Worm (Caenorhabditis elegans): ENCODE measurements around the gene srbc-24.

srbc-24 gene

DNA sequence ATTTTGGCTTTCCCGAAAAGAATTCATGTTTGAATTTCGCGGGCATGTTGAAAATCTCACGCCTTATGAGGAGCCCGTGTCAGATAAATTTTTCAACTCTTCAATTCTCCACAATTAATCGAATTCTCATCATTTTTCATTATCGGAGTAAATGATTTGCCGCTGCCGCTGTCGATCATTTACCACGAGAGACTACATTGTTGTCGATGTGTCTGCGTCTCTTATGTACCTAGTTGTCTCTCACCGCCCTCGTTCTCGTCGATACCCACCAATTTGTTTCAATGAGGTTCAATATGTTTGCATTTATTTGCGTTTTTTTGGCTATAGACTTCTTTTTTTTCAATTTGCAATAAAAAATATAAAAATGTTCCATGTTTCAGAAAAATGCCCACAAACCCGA, 40.6 kb downstream of the srbc-24 start, which contains the start of gene nhr-13:
Gene nhr-13, plus strand, starts transcription at position 369 of the 400 bp plus-strand sequence.
- TF ChIP-seq klf-2 (GFP tag; conservative IDR thresholded peaks at IDR 0.05), result no peak
- TF ChIP-seq med-1 (GFP tag; optimal IDR thresholded peaks at IDR 0.05; ENCODE audit: insufficient read depth), result no peak
- no peak for TF ChIP-seq ztf-29 (GFP tag; IDR thresholded peaks at IDR 0.05)
- TF ChIP-seq T22C8.4 (GFP tag; IDR thresholded peaks at IDR 0.05), result no peak
- no peak for TF ChIP-seq tab-1 (GFP tag; IDR thresholded peaks at IDR 0.05)

ce11 chrV:2199594-2199993, 48.0 kb downstream of the srbc-24 start:
- TF ChIP-seq ref-1 (GFP tag; conservative IDR thresholded peaks at IDR 0.05) (no peak), flt-1 (GFP tag; IDR thresholded peaks at IDR 0.05) (no peak), ztf-29 (GFP tag; IDR thresholded peaks at IDR 0.05) (no peak), tab-1 (GFP tag; IDR thresholded peaks at IDR 0.05) (no peak), klf-2 (GFP tag; conservative IDR thresholded peaks at IDR 0.05) (no peak), ztf-23 (GFP tag; IDR thresholded peaks at IDR 0.05) (no peak), cog-1 (tag; optimal IDR thresholded peaks at IDR 0.05) (no peak), med-1 (GFP tag; optimal IDR thresholded peaks at IDR 0.05; ENCODE audit: insufficient read depth) (no peak), T22C8.4 (GFP tag; IDR thresholded peaks at IDR 0.05) (no peak)

DNA sequence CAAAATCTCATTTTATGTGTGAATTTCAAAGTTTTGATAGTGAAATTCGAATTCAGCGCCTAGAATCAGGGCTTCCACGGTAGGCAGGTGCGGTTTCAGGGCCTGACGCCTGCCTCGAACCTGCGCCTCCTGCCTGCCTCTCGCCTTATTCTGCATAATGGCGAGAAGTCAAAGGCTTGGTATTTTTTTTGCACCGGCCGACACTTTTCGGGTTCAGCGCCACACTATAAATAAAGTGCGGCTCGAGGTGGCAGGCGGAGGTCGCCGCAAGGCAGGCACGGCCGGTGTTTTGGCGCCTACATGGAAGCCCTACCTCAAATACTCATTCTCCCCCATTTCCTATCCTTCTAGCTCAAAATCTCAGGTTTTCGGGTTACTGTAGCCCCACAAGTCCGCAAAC, 48.8 kb downstream of the srbc-24 start:
- TF ChIP-seq ref-1 (GFP tag; conservative IDR thresholded peaks at IDR 0.05) (no peak), ztf-29 (GFP tag; IDR thresholded peaks at IDR 0.05) (no peak), cog-1 (tag; optimal IDR thresholded peaks at IDR 0.05) (no peak), T22C8.4 (GFP tag; IDR thresholded peaks at IDR 0.05) (no peak), ztf-23 (GFP tag; IDR thresholded peaks at IDR 0.05) (no peak), klf-2 (GFP tag; conservative IDR thresholded peaks at IDR 0.05) (no peak), flt-1 (GFP tag; IDR thresholded peaks at IDR 0.05) (no peak), tab-1 (GFP tag; IDR thresholded peaks at IDR 0.05) (no peak), med-1 (GFP tag; optimal IDR thresholded peaks at IDR 0.05; ENCODE audit: insufficient read depth) (no peak)

ce11 chrV:2201240-2201639, 49.7 kb downstream of the srbc-24 start, which contains the start of gene cyp-32B1:
Gene cyp-32B1, minus strand, starts transcription at chrV:2201415.
- TF ChIP-seq klf-2 (GFP tag; conservative IDR thresholded peaks at IDR 0.05), result no peak
- TF ChIP-seq ztf-29 (GFP tag; IDR thresholded peaks at IDR 0.05), result no peak
- TF ChIP-seq med-1 (GFP tag; optimal IDR thresholded peaks at IDR 0.05; ENCODE audit: insufficient read depth), result no peak
- no peak for TF ChIP-seq flt-1 (GFP tag; IDR thresholded peaks at IDR 0.05)
- TF ChIP-seq ref-1 (GFP tag; conservative IDR thresholded peaks at IDR 0.05), result no peak
- no peak for TF ChIP-seq tab-1 (GFP tag; IDR thresholded peaks at IDR 0.05)
- no peak for TF ChIP-seq ztf-23 (GFP tag; IDR thresholded peaks at IDR 0.05)
- no peak for TF ChIP-seq cog-1 (tag; optimal IDR thresholded peaks at IDR 0.05)
- no peak for TF ChIP-seq T22C8.4 (GFP tag; IDR thresholded peaks at IDR 0.05)
